Worm (Caenorhabditis elegans) whole organism, midembryonic: Measurements from ENCODE around the gene ptc-1.

ENCODE experiments used
- flt-1 ChIP-seq: fragments of 200-800 bp; sonication (Bioruptor generic); IDR thresholded peaks from 2 replicates; pipeline ENCODE4 v1.3.6; 2022; ENCODE audit warnings: missing genetic modification characterization, missing compliant biosample characterization
- klf-2 ChIP-seq: fragments of 200-800 bp; sonication (Bioruptor generic); conservative IDR thresholded peaks from 2 replicates; pipeline ENCODE4 v1.3.6; 2022; ENCODE audit warnings: missing genetic modification reagents, missing genetic modification characterization, missing compliant biosample characterization
- med-1 ChIP-seq: sonication (generic microtip); optimal IDR thresholded peaks from 2 replicates; lab custom pipeline; 2017; ENCODE audit warnings: missing genetic modification characterization, mild to moderate bottlenecking, missing compliant biosample characterization, antibody characterized with exemption, missing genetic modification reagents; ENCODE audit not compliant: insufficient read depth
- ztf-29 ChIP-seq: fragments of 200-800 bp; sonication (Bioruptor generic); IDR thresholded peaks from 2 replicates; pipeline ENCODE4 v1.3.6; 2022; ENCODE audit warnings: missing genetic modification reagents, missing genetic modification characterization, missing compliant biosample characterization

DNA sequence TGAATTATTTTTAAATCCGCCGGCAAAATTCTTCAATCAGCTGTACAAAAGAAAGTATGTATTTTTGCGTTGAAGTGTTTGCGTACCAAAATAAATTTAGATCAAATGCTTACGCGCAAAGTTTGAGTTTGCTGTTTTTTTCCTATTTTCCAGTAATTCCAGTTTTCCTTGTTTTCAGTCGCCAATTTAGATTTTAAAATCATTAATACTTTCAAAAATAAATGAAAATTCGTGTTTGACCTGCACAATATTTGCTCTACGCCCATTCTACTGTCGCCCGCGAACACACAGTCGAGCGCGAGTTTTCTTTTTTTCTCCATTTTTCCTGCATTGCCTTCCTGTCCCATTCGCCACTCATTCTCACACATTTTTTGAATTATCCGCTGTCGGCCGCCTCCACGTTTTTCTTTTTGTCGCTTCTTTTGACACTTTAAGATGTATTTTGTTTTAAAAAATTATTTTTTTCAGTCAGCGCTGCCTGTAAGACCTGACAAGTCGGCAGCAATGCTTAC, at the start of gene ptc-1:
- TF ChIP-seq flt-1 (GFP tag; lab: Robert Waterston, UW) (no peak), klf-2 (GFP tag; lab: Robert Waterston, UW) (no peak), med-1 (no peak), ztf-29 (GFP tag; lab: Robert Waterston, UW) (no peak)
